Worm (Caenorhabditis elegans) whole organism, L3 larva: ENCODE results near the gene rde-11.

Source experiments
- ama-1 ChIP-seq: fragments of 150-350 bp; optimal IDR thresholded peaks from 2 replicates; lab custom pipeline; 2018
- fos-1 ChIP-seq: fragments of 150-350 bp; optimal IDR thresholded peaks from 2 replicates; lab custom pipeline; 2014; ENCODE audit warnings: missing biosample characterization, missing genetic modification characterization
- jun-1 ChIP-seq: fragments of 150-350 bp; optimal IDR thresholded peaks from 2 replicates; lab custom pipeline; 2014; ENCODE audit warnings: missing biosample characterization, missing genetic modification reagents, missing genetic modification characterization
- lin-15B ChIP-seq: fragments of 150-350 bp; optimal IDR thresholded peaks from 2 replicates; lab custom pipeline; 2014; ENCODE audit warnings: missing biosample characterization, missing genetic modification characterization
- lin-39 ChIP-seq: fragments of 150-350 bp; optimal IDR thresholded peaks from 2 replicates; lab custom pipeline; 2018; ENCODE audit warnings: missing biosample characterization, missing genetic modification reagents, missing genetic modification characterization
- nhr-11 ChIP-seq: fragments of 150-350 bp; optimal IDR thresholded peaks from 2 replicates; lab custom pipeline; 2014; ENCODE audit warnings: missing biosample characterization, missing genetic modification characterization
- nhr-76 ChIP-seq: fragments of 150-350 bp; sonication (generic microtip); optimal IDR thresholded peaks from 5 replicates; lab custom pipeline; 2014; ENCODE audit warnings: missing biosample characterization, missing genetic modification characterization
- skn-1 ChIP-seq: fragments of 150-350 bp; optimal IDR thresholded peaks from 2 replicates; lab custom pipeline; 2014; ENCODE audit warnings: missing biosample characterization, missing genetic modification characterization
- tbx-2 ChIP-seq: sonication (generic microtip); optimal IDR thresholded peaks from 2 replicates; lab custom pipeline; 2016; ENCODE audit warnings: mild to moderate bottlenecking, missing genetic modification characterization, missing compliant biosample characterization
- unc-39 ChIP-seq: sonication (generic microtip); optimal IDR thresholded peaks from 4 replicates; lab custom pipeline; 2017; ENCODE audit warnings: missing biosample characterization, missing genetic modification characterization
- unc-62 ChIP-seq: fragments of 150-350 bp; sonication (generic microtip); optimal IDR thresholded peaks from 4 replicates; lab custom pipeline; 2014; ENCODE audit warnings: missing biosample characterization, missing genetic modification reagents, missing genetic modification characterization
- ztf-11 ChIP-seq: fragments of 150-350 bp; optimal IDR thresholded peaks from 2 replicates; lab custom pipeline; 2014; ENCODE audit warnings: missing biosample characterization, missing genetic modification characterization

ce11 chrIV:13085675-13086074, 19.3 kb upstream of the rde-11 start:
- no peak for TF ChIP-seq ama-1 (lab: Kevin White, UChicago)
- TF ChIP-seq ztf-11 (tag; lab: Kevin White, UChicago): no peak
- TF ChIP-seq jun-1 (tag; lab: Kevin White, UChicago): no peak
- TF ChIP-seq nhr-11 (tag; lab: Kevin White, UChicago): no peak
- no peak for TF ChIP-seq nhr-76 (tag; lab: Kevin White, UChicago)
- TF ChIP-seq lin-39 (tag; lab: Kevin White, UChicago): no peak
- no peak for TF ChIP-seq fos-1 (tag; lab: Kevin White, UChicago)
- no peak for TF ChIP-seq unc-39 (tag; lab: Kevin White, UChicago)
- TF ChIP-seq tbx-2 (tag; lab: Kevin White, UChicago): no peak
- TF ChIP-seq lin-15B (tag; lab: Kevin White, UChicago): no peak
- TF ChIP-seq skn-1 (tag; lab: Kevin White, UChicago): no peak
- TF ChIP-seq unc-62 (GFP tag; lab: Kevin White, UChicago): no peak
